Fruit fly (Drosophila melanogaster) whole organism, pupa: Measurements from ENCODE around the gene CG14535.

ENCODE experiments used
- CG10348 ChIP-seq: fragments of 200-800 bp; sonication (Bioruptor generic); IDR thresholded peaks from 2 replicates; pipeline ENCODE4 v1.3.6; 2022; ENCODE audit warnings: missing biosample characterization, missing genetic modification characterization
- CG12605 ChIP-seq: fragments of 200-800 bp; sonication (Bioruptor generic); IDR thresholded peaks from 2 replicates; pipeline ENCODE4 v1.3.6; 2022; ENCODE audit warnings: missing biosample characterization, missing genetic modification characterization
- CG13204 ChIP-seq: fragments of 200-800 bp; sonication (Bioruptor generic); optimal IDR thresholded peaks from 2 replicates; lab custom pipeline; 2018; ENCODE audit warnings: missing biosample characterization, mild to moderate bottlenecking, missing genetic modification characterization, moderate library complexity
- CG14655 ChIP-seq: fragments of 200-800 bp; sonication (Bioruptor generic); optimal IDR thresholded peaks from 3 replicates; lab custom pipeline; 2017; ENCODE audit warnings: mild to moderate bottlenecking, missing biosample characterization, missing genetic modification reagents, missing genetic modification characterization
- CG15710 ChIP-seq: fragments of 200-800 bp; sonication (Bioruptor generic); optimal IDR thresholded peaks from 2 replicates; lab custom pipeline; 2018; ENCODE audit warnings: missing biosample characterization, mild to moderate bottlenecking, missing genetic modification characterization, moderate library complexity
- CG17806 ChIP-seq: fragments of 200-800 bp; sonication (Bioruptor generic); optimal IDR thresholded peaks from 2 replicates; lab custom pipeline; 2018; ENCODE audit warnings: missing biosample characterization, mild to moderate bottlenecking, missing genetic modification characterization, moderate library complexity
- CG32121 ChIP-seq: fragments of 200-800 bp; sonication (Bioruptor generic); IDR thresholded peaks from 2 replicates; pipeline ENCODE4 v1.3.6; 2022; ENCODE audit warnings: missing biosample characterization, missing genetic modification characterization
- CG34367 ChIP-seq: fragments of 200-800 bp; sonication (Bioruptor generic); optimal IDR thresholded peaks from 2 replicates; lab custom pipeline; 2018; ENCODE audit warnings: missing biosample characterization, mild to moderate bottlenecking, missing genetic modification characterization
- CG4496 ChIP-seq: fragments of 200-800 bp; sonication (Bioruptor generic); IDR thresholded peaks from 3 replicates; pipeline ENCODE4 v1.3.6; 2022; ENCODE audit warnings: missing biosample characterization, missing genetic modification characterization
- CG8159 ChIP-seq: fragments of 200-800 bp; sonication (Bioruptor generic); optimal IDR thresholded peaks from 3 replicates; lab custom pipeline; 2018; ENCODE audit warnings: missing biosample characterization, mild to moderate bottlenecking, missing genetic modification characterization, moderate library complexity
- CG8301 ChIP-seq: fragments of 200-800 bp; sonication (Bioruptor generic); optimal IDR thresholded peaks from 2 replicates; lab custom pipeline; 2018; ENCODE audit warnings: missing biosample characterization, mild to moderate bottlenecking, missing genetic modification characterization
- CG9948 ChIP-seq: fragments of 200-800 bp; sonication (Bioruptor generic); optimal IDR thresholded peaks from 2 replicates; lab custom pipeline; 2018; ENCODE audit warnings: missing biosample characterization, mild to moderate bottlenecking, missing genetic modification characterization, moderate library complexity
- D1 ChIP-seq: fragments of 200-800 bp; sonication (Bioruptor generic); optimal IDR thresholded peaks from 2 replicates; lab custom pipeline; 2018; ENCODE audit warnings: missing biosample characterization, mild to moderate bottlenecking, missing genetic modification characterization, moderate library complexity
- EcR ChIP-seq: fragments of 200-800 bp; sonication (Bioruptor generic); optimal IDR thresholded peaks from 3 replicates; lab custom pipeline; 2019; ENCODE audit warnings: missing biosample characterization, missing genetic modification characterization, mild to moderate bottlenecking, moderate library complexity, missing genetic modification reagents
- Ets98B ChIP-seq: fragments of 200-800 bp; sonication (Bioruptor generic); IDR thresholded peaks from 2 replicates; pipeline ENCODE4 v1.3.6; 2022; ENCODE audit warnings: missing biosample characterization, missing genetic modification characterization
- Pif1A ChIP-seq: fragments of 200-800 bp; sonication (Bioruptor generic); optimal IDR thresholded peaks from 3 replicates; lab custom pipeline; 2016; ENCODE audit warnings: missing biosample characterization, missing genetic modification characterization
- Pif1B ChIP-seq: fragments of 200-800 bp; sonication (Bioruptor generic); optimal IDR thresholded peaks from 3 replicates; lab custom pipeline; 2016; ENCODE audit warnings: missing biosample characterization, missing genetic modification characterization
- Snoo ChIP-seq: fragments of 200-800 bp; sonication (Bioruptor generic); optimal IDR thresholded peaks from 3 replicates; lab custom pipeline; 2017; ENCODE audit warnings: missing biosample characterization, mild to moderate bottlenecking, missing genetic modification characterization, inconsistent platforms
- fd96Ca ChIP-seq: fragments of 200-800 bp; sonication (Bioruptor generic); IDR thresholded peaks from 3 replicates; pipeline ENCODE4 v1.3.6; 2022; ENCODE audit warnings: missing biosample characterization, missing genetic modification characterization
- gl ChIP-seq: fragments of 200-800 bp; sonication (Bioruptor generic); optimal IDR thresholded peaks from 2 replicates; lab custom pipeline; 2018; ENCODE audit warnings: missing biosample characterization, mild to moderate bottlenecking, missing genetic modification characterization
- rn ChIP-seq: fragments of 200-800 bp; sonication (Bioruptor generic); IDR thresholded peaks from 2 replicates; pipeline ENCODE4 v1.3.6; 2022; ENCODE audit warnings: missing biosample characterization, missing genetic modification characterization

Gene CG14535

DNA sequence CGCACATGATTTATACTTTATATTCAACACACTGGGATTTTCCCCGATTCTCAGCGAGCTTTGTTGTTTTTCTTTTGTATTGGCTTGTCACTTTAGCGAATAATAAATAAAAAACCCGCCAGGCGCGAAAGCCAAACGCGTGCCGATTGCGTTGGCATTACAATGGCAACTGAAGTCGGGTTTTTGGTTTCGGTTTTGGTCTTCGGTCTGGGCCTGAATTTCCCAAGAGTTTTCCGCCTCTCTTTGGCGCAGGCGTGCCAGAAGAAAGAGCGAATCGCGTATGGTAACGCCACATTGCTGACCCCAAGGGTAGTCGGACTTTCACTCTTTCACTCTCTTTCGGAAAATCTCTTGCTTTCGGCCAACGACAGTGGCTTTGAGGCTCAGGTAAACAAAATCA is at the start of gene CG14535:
Gene CG14535 (minus strand): TSS at position 368 of the 400 bp plus-strand sequence.
- TF ChIP-seq CG4496 (GFP tag; lab: Robert Waterston, UW) (0 out of 3 replicates have a peak, but pooled peaks have one; percentile 19), Ets98B (GFP tag; lab: Robert Waterston, UW) (peak; percentile 68), CG12605 (GFP tag; lab: Robert Waterston, UW) (0 out of 2 replicates have a peak, but pooled peaks have one; percentile 12), CG13204 (GFP tag; lab: Kevin White, UChicago) (no peak)

DNA sequence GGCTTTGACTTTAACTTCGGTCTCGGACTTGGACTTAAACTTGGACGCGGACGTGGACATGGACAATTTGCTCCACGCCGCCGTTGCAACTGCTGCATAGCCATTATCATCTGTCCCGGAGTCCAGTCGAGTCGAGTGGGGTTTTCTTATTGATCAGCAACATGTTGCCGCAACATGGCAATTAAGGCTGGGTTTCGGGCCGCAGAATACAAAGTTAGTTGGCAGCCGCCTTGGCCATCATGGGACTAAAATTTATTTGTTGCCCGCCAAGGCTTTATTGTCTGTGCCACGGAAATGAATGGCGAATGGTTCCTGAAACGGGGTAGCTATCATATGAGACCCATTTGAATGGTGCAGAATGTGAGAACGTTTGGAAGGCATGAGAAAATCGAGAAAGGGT is 46.6 kb upstream of the CG14535 start:
- TF ChIP-seq fd96Ca (GFP tag; lab: Robert Waterston, UW) (no peak), CG9948 (tag; lab: Kevin White, UChicago) (no peak), D1 (tag; lab: Kevin White, UChicago) (no peak)

DNA sequence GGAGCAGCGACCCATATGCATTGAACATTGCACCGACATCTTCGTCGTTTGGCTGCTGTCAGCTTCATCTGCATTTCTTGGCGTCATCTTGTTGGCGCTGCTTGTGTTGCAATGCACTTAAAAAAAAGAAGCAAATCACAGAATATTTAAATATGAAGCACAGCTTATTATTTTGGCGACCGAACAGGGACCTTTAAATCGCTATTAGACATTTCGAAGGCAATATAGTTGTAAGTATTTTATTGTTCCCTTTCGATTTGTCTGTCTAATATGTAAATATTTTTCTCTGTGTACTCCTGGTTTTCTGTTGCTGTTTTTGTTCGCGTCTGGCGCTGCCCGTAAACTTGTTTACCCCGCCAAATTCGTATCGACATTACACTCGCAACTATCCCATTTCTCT is 44.7 kb upstream of the CG14535 start:
- peak; percentile 98 for TF ChIP-seq CG17806
- TF ChIP-seq D1 (tag; lab: Kevin White, UChicago): peak; percentile 87
- peak; percentile 98 for TF ChIP-seq Pif1B (GFP tag; lab: Kevin White, UChicago)
- peak; percentile 96 for TF ChIP-seq CG12605 (GFP tag; lab: Robert Waterston, UW)
- TF ChIP-seq CG8159 (tag; lab: Kevin White, UChicago): peak; percentile 97
- peak; percentile 95 for TF ChIP-seq Snoo (tag; lab: Kevin White, UChicago)
- peak; percentile 98 for TF ChIP-seq CG8301 (tag; lab: Kevin White, UChicago)
- TF ChIP-seq CG10348 (GFP tag; lab: Robert Waterston, UW): peak; percentile 47; the same call in 1 of the 2 replicates
- peak; percentile 97 for TF ChIP-seq CG34367 (tag; lab: Kevin White, UChicago)
- TF ChIP-seq CG15710 (tag; lab: Kevin White, UChicago): peak; percentile 97
- TF ChIP-seq CG9948 (tag; lab: Kevin White, UChicago): peak; percentile 97
- peak; percentile 91 for TF ChIP-seq CG32121
- TF ChIP-seq Ets98B (GFP tag; lab: Robert Waterston, UW): peak; percentile 96
- TF ChIP-seq CG14655 (GFP tag; lab: Kevin White, UChicago): peak; percentile 98
- TF ChIP-seq fd96Ca (GFP tag; lab: Robert Waterston, UW): peak; percentile 95
- peak; percentile 96 for TF ChIP-seq gl
- peak; percentile 97 for TF ChIP-seq Pif1A (GFP tag; lab: Kevin White, UChicago)
- TF ChIP-seq CG13204 (GFP tag; lab: Kevin White, UChicago): peak; percentile 91
- TF ChIP-seq CG4496 (GFP tag; lab: Robert Waterston, UW): peak; percentile 97
- peak; percentile 45 for TF ChIP-seq EcR (GFP tag; lab: Kevin White, UChicago)
- TF ChIP-seq rn (GFP tag; lab: Robert Waterston, UW): peak; percentile 89

DNA sequence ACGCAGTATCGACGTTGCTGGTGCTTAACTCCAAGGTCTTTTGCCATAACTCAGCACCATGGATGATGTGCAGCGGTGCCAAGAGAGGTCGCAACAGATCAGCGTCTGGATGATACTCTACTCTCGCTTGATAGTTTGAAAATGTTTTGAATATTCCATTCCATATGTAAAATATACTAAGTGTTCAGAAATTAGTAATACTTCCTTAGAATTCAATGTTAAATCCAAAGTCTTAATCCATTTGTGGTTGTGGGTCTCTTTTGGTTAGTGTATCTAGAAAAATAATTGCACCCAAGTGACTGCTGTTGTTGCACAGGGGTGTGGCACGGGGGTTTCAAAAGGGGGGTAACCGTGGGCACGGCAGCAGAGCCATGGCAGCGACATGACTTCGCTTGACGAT is 43.8 kb upstream of the CG14535 start:
- peak; percentile 46 for TF ChIP-seq CG13204 (GFP tag; lab: Kevin White, UChicago)
- TF ChIP-seq CG10348 (GFP tag; lab: Robert Waterston, UW): no peak
- TF ChIP-seq Snoo (tag; lab: Kevin White, UChicago): peak; percentile 10
- peak; percentile 74 for TF ChIP-seq CG12605 (GFP tag; lab: Robert Waterston, UW)
- TF ChIP-seq D1 (tag; lab: Kevin White, UChicago): no peak
- peak; percentile 80 for TF ChIP-seq CG8301 (tag; lab: Kevin White, UChicago)
- peak; percentile 80 for TF ChIP-seq CG17806
- peak; percentile 50 for TF ChIP-seq CG32121
- TF ChIP-seq fd96Ca (GFP tag; lab: Robert Waterston, UW): peak; percentile 72
- TF ChIP-seq CG9948 (tag; lab: Kevin White, UChicago): peak; percentile 78
- TF ChIP-seq CG8159 (tag; lab: Kevin White, UChicago): peak; percentile 77
- TF ChIP-seq CG15710 (tag; lab: Kevin White, UChicago): peak; percentile 76
- TF ChIP-seq CG14655 (GFP tag; lab: Kevin White, UChicago): peak; percentile 71
- TF ChIP-seq Pif1B (GFP tag; lab: Kevin White, UChicago): peak; percentile 49
- TF ChIP-seq rn (GFP tag; lab: Robert Waterston, UW): peak; percentile 16; the same call in 1 of the 2 replicates
- TF ChIP-seq Pif1A (GFP tag; lab: Kevin White, UChicago): peak; percentile 68
- TF ChIP-seq EcR (GFP tag; lab: Kevin White, UChicago): no peak
- TF ChIP-seq CG4496 (GFP tag; lab: Robert Waterston, UW): peak; percentile 74
- peak; percentile 78 for TF ChIP-seq CG34367 (tag; lab: Kevin White, UChicago)
- TF ChIP-seq gl: peak; percentile 59
- peak; percentile 71 for TF ChIP-seq Ets98B (GFP tag; lab: Robert Waterston, UW)

DNA sequence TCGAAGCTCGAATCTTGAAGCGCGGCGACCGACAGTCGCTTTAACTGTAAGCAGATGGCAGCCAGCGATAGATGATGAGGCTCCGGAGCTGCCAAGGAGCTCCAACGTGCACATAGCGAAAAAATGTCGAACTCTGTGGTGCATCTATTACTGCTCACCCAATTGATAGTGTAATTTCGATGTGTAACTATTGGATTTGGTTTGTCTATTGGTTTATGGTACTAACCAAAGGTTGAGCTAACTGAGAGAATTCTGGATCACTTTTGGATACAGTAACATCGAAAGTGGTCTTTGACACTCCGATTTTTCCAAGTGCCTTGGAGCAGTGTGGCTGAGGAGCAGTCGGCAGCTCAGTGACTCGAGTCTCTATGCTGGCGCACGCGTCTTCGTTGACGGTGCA is 43.3 kb upstream of the CG14535 start:
- TF ChIP-seq EcR (GFP tag; lab: Kevin White, UChicago) (no peak), CG15710 (tag; lab: Kevin White, UChicago) (peak; percentile 80), CG8159 (tag; lab: Kevin White, UChicago) (peak; percentile 85), CG10348 (GFP tag; lab: Robert Waterston, UW) (no peak), CG32121 (peak; percentile 69), CG12605 (GFP tag; lab: Robert Waterston, UW) (peak; percentile 56), CG13204 (GFP tag; lab: Kevin White, UChicago) (peak; percentile 71), Pif1B (GFP tag; lab: Kevin White, UChicago) (peak; percentile 49), rn (GFP tag; lab: Robert Waterston, UW) (peak; percentile 64), Ets98B (GFP tag; lab: Robert Waterston, UW) (peak; percentile 83), D1 (tag; lab: Kevin White, UChicago) (peak; percentile 49), CG17806 (peak; percentile 91), CG4496 (GFP tag; lab: Robert Waterston, UW) (peak; percentile 92), CG8301 (tag; lab: Kevin White, UChicago) (peak; percentile 88), gl (peak; percentile 74), Pif1A (GFP tag; lab: Kevin White, UChicago) (peak; percentile 79), fd96Ca (GFP tag; lab: Robert Waterston, UW) (peak; percentile 89), Snoo (tag; lab: Kevin White, UChicago) (peak; percentile 64), CG34367 (tag; lab: Kevin White, UChicago) (peak; percentile 86), CG9948 (tag; lab: Kevin White, UChicago) (peak; percentile 86), CG14655 (GFP tag; lab: Kevin White, UChicago) (peak; percentile 87)
